Worm (Caenorhabditis elegans): ENCODE measurements around the gene C24H10.2.

ce11 chrX:5027923-5028592 is 36.3 kb upstream of the C24H10.2 start:
- TF ChIP-seq W03F9.2 (tag; optimal IDR thresholded peaks at IDR 0.05), result no peak
- TF ChIP-seq dao-5 (tag; optimal IDR thresholded peaks at IDR 0.05), result no peak
